Worm (Caenorhabditis elegans) whole organism, L4 larva: ENCODE data around the gene apl-1.

Experiments
- D1046.2 ChIP-seq: fragments of 200-800 bp; sonication (Bioruptor generic); IDR thresholded peaks from 2 replicates; pipeline ENCODE4 v1.3.6; 2022; ENCODE audit warnings: missing genetic modification characterization, missing compliant biosample characterization
- F26F4.8 ChIP-seq: fragments of 200-800 bp; sonication (Bioruptor generic); conservative IDR thresholded peaks from 2 replicates; pipeline ENCODE4 v1.3.6; 2022; ENCODE audit warnings: missing genetic modification characterization, missing compliant biosample characterization
- Y75B8A.6 ChIP-seq: fragments of 200-800 bp; sonication (Bioruptor generic); IDR thresholded peaks from 2 replicates; pipeline ENCODE4 v1.3.6; 2022; ENCODE audit warnings: missing genetic modification reagents, missing genetic modification characterization, missing compliant biosample characterization
- ZK546.5 ChIP-seq, 2 experiments: sonication (generic microtip); optimal IDR thresholded peaks; 2 replicates each; lab custom pipeline; 2017; ENCODE audit warnings: missing biosample characterization in 2 of 2, missing genetic modification characterization in 2 of 2
- aly-2 ChIP-seq: sonication (generic microtip); optimal IDR thresholded peaks from 2 replicates; lab custom pipeline; 2018; ENCODE audit warnings: missing biosample characterization, missing genetic modification characterization
- attf-4 ChIP-seq: sonication (generic microtip); optimal IDR thresholded peaks from 3 replicates; lab custom pipeline; 2017; ENCODE audit warnings: missing biosample characterization, missing genetic modification characterization
- ceh-20 ChIP-seq: fragments of 200-800 bp; sonication (Bioruptor generic); IDR thresholded peaks from 2 replicates; pipeline ENCODE4 v1.3.6; 2022; ENCODE audit warnings: missing genetic modification reagents, missing genetic modification characterization, missing compliant biosample characterization
- ceh-82 ChIP-seq: sonication (generic microtip); optimal IDR thresholded peaks from 2 replicates; lab custom pipeline; 2017; ENCODE audit warnings: missing biosample characterization, missing genetic modification characterization
- ctbp-1 ChIP-seq: fragments of 200-800 bp; sonication (Bioruptor generic); IDR thresholded peaks from 2 replicates; pipeline ENCODE4 v1.3.6; 2022; ENCODE audit warnings: missing genetic modification reagents, missing genetic modification characterization, missing compliant biosample characterization
- daf-19 ChIP-seq: fragments of 200-800 bp; sonication (Bioruptor generic); conservative IDR thresholded peaks from 2 replicates; pipeline ENCODE4 v1.3.6; 2022; ENCODE audit warnings: missing genetic modification characterization, missing compliant biosample characterization
- dmd-6 ChIP-seq: fragments of 200-800 bp; sonication (Bioruptor generic); IDR thresholded peaks from 2 replicates; pipeline ENCODE4 v1.3.6; 2022; ENCODE audit warnings: missing genetic modification reagents, missing genetic modification characterization, missing compliant biosample characterization
- dpl-1 ChIP-seq: fragments of 150-350 bp; optimal IDR thresholded peaks from 2 replicates; lab custom pipeline; 2014; ENCODE audit warnings: missing biosample characterization, missing genetic modification reagents, missing genetic modification characterization
- dve-1 ChIP-seq: sonication (generic microtip); optimal IDR thresholded peaks from 2 replicates; lab custom pipeline; 2017; ENCODE audit warnings: antibody characterized with exemption, mild to moderate bottlenecking, missing genetic modification characterization, missing compliant biosample characterization; ENCODE audit not compliant: insufficient read depth
- egl-43 ChIP-seq: fragments of 200-800 bp; sonication (Bioruptor generic); IDR thresholded peaks from 2 replicates; pipeline ENCODE4 v1.3.6; 2022; ENCODE audit warnings: missing genetic modification reagents, missing genetic modification characterization, missing compliant biosample characterization
- fkh-10 ChIP-seq: fragments of 150-350 bp; optimal IDR thresholded peaks from 2 replicates; lab custom pipeline; 2014; ENCODE audit warnings: missing biosample characterization, missing genetic modification reagents, missing genetic modification characterization
- fos-1 ChIP-seq: fragments of 150-350 bp; optimal IDR thresholded peaks from 2 replicates; lab custom pipeline; 2014; ENCODE audit warnings: missing biosample characterization, missing genetic modification characterization
- hmg-1.1 ChIP-seq: fragments of 200-800 bp; sonication (Bioruptor generic); IDR thresholded peaks from 2 replicates; pipeline ENCODE4 v1.3.6; 2022; ENCODE audit warnings: missing genetic modification reagents, missing genetic modification characterization, missing compliant biosample characterization
- jun-1 ChIP-seq: fragments of 150-350 bp; optimal IDR thresholded peaks from 2 replicates; lab custom pipeline; 2014; ENCODE audit warnings: missing biosample characterization, missing genetic modification reagents, missing genetic modification characterization
- lin-39 ChIP-seq: fragments of 150-350 bp; optimal IDR thresholded peaks from 2 replicates; lab custom pipeline; 2014; ENCODE audit warnings: missing biosample characterization, missing genetic modification reagents, missing genetic modification characterization
- lsy-2 ChIP-seq, 2 experiments: fragments of 150-350 bp in 1 of 2; sonication (generic microtip) in 1 of 2; optimal IDR thresholded peaks; 2 replicates each; lab custom pipeline; 2014 to 2017; ENCODE audit warnings: missing biosample characterization in 2 of 2, missing genetic modification characterization in 2 of 2
- madf-9 ChIP-seq: fragments of 200-800 bp; sonication (Bioruptor generic); conservative IDR thresholded peaks from 2 replicates; pipeline ENCODE4 v1.3.6; 2022; ENCODE audit warnings: missing genetic modification reagents, missing genetic modification characterization, missing compliant biosample characterization
- mdt-29 ChIP-seq: fragments of 200-800 bp; sonication (Bioruptor generic); IDR thresholded peaks from 2 replicates; pipeline ENCODE4 v1.3.6; 2022; ENCODE audit warnings: missing genetic modification reagents, missing genetic modification characterization, missing compliant biosample characterization
- mes-2 ChIP-seq: sonication (generic microtip); optimal IDR thresholded peaks from 2 replicates; lab custom pipeline; 2016; ENCODE audit warnings: missing genotype, mild to moderate bottlenecking, missing genetic modification characterization, missing compliant biosample characterization; ENCODE audit not compliant: poor library complexity, severe bottlenecking
- mxl-3 ChIP-seq: fragments of 200-800 bp; sonication (Bioruptor generic); optimal IDR thresholded peaks from 2 replicates; lab custom pipeline; 2018; ENCODE audit warnings: mild to moderate bottlenecking, missing genetic modification characterization, missing compliant biosample characterization
- nhr-10 ChIP-seq: fragments of 150-350 bp; optimal IDR thresholded peaks from 2 replicates; lab custom pipeline; 2014; ENCODE audit warnings: missing biosample characterization, missing genetic modification characterization
- nhr-102 ChIP-seq: sonication (generic microtip); optimal IDR thresholded peaks from 2 replicates; lab custom pipeline; 2016; ENCODE audit warnings: mild to moderate bottlenecking, missing genetic modification characterization, moderate library complexity, missing compliant biosample characterization
- nhr-41 ChIP-seq: fragments of 200-800 bp; sonication (Bioruptor generic); IDR thresholded peaks from 2 replicates; pipeline ENCODE4 v1.3.6; 2022; ENCODE audit warnings: missing genetic modification reagents, missing genetic modification characterization, missing compliant biosample characterization
- nhr-48 ChIP-seq: sonication (generic microtip); optimal IDR thresholded peaks from 2 replicates; lab custom pipeline; 2016; ENCODE audit warnings: mild to moderate bottlenecking, missing genetic modification characterization, missing compliant biosample characterization
- nhr-6 ChIP-seq: fragments of 150-350 bp; optimal IDR thresholded peaks from 2 replicates; lab custom pipeline; 2014; ENCODE audit warnings: missing biosample characterization, missing genetic modification characterization
- pha-4 ChIP-seq, 2 experiments: fragments of 150-350 bp in 1 of 2; fragments of 200-800 bp in 1 of 2; sonication (Bioruptor generic) in 1 of 2; IDR thresholded peaks in 1 of 2; optimal IDR thresholded peaks in 1 of 2; 2 replicates each; pipeline versions ENCODE4 v1.3.6 to Lab custom; 2014 to 2022; ENCODE audit warnings: missing genetic modification characterization in 2 of 2, missing genetic modification reagents in 2 of 2, missing biosample characterization in 1 of 2, missing compliant biosample characterization in 1 of 2
- rbr-2 ChIP-seq: sonication (generic microtip); optimal IDR thresholded peaks from 2 replicates; lab custom pipeline; 2016; ENCODE audit warnings: missing genotype, missing genetic modification characterization, missing compliant biosample characterization
- spr-3 ChIP-seq: fragments of 200-800 bp; sonication (Bioruptor generic); optimal IDR thresholded peaks from 2 replicates; lab custom pipeline; 2018; ENCODE audit warnings: mild to moderate bottlenecking, missing genetic modification characterization, missing compliant biosample characterization
- tra-1 ChIP-seq: fragments of 200-800 bp; sonication (Bioruptor generic); IDR thresholded peaks from 2 replicates; pipeline ENCODE4 v1.3.6; 2022; ENCODE audit warnings: missing genetic modification reagents, missing genetic modification characterization, missing compliant biosample characterization
- unc-62 ChIP-seq, 3 experiments: fragments of 150-350 bp in 1 of 3; sonication (generic microtip); optimal IDR thresholded peaks in 2 of 3; peaks in 1 of 3; 1 replicate in 1 of 3; 2 replicates in 2 of 3; lab custom pipeline; 2014 to 2017; ENCODE audit warnings: missing biosample characterization in 3 of 3, missing genetic modification characterization in 3 of 3, missing genetic modification reagents in 3 of 3, missing genotype in 1 of 3
- zag-1 ChIP-seq: fragments of 150-350 bp; optimal IDR thresholded peaks from 2 replicates; lab custom pipeline; 2014; ENCODE audit warnings: missing biosample characterization, missing genetic modification characterization
- ztf-7 ChIP-seq: fragments of 150-350 bp; optimal IDR thresholded peaks from 2 replicates; lab custom pipeline; 2014; ENCODE audit warnings: missing biosample characterization, missing genetic modification characterization

The apl-1 gene

DNA sequence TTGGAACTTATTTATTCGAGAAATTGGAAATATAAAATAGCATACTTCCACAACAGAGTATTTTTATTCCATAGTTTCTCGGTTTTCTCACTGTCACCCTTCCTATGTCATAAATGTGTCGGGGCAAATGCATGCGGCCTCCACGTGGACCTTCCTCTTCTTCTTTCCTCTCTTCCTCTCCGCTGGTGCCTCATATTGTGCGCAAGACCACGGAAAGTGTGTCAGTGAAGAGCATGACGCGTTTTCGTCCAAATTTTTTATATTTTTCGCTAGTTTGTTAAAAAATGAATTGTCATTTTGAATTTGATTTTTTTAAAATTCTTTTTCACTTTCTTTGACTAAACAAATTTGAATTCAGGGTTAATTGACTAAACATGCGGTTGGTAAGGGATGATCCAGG lies 48.4 kb upstream of the apl-1 start, which contains the start of gene mans-3 (continued):
- TF ChIP-seq ctbp-1 (GFP tag; lab: Robert Waterston, UW) (no peak; the same call in 1 of the 2 replicates), ztf-7 (tag; lab: Kevin White, UChicago) (peak; percentile 25), D1046.2 (GFP tag; lab: Robert Waterston, UW) (no peak), madf-9 (GFP tag; lab: Robert Waterston, UW) (peak; percentile 68; the same call in 1 of the 2 replicates), dve-1 (tag; lab: Kevin White, UChicago) (peak; percentile 99), unc-62 (GFP tag; optimal IDR thresholded peaks at IDR 0.05 in 1 of 2; lab: Kevin White, UChicago) (peak in 1 of 2 experiments; percentile 84), unc-62 (tag; optimal IDR thresholded peaks at IDR 0.05; lab: Kevin White, UChicago) (no peak), fkh-10 (peak; percentile 90), ceh-20 (GFP tag; lab: Robert Waterston, UW) (peak; percentile 81; the same call in 1 of the 2 replicates), mxl-3 (GFP tag; lab: Kevin White, UChicago) (peak; percentile 100), nhr-41 (GFP tag; lab: Robert Waterston, UW) (peak; percentile 38; the same call in 1 of the 2 replicates), pha-4 (GFP tag; IDR thresholded peaks at IDR 0.05; lab: Robert Waterston, UW) (peak; percentile 89), pha-4 (tag; optimal IDR thresholded peaks at IDR 0.05; lab: Kevin White, UChicago) (peak; percentile 40), rbr-2 (peak; percentile 94), daf-19 (GFP tag; lab: Robert Waterston, UW) (no peak; the same call in 1 of the 2 replicates), jun-1 (tag; lab: Kevin White, UChicago) (peak; percentile 42), hmg-1.1 (GFP tag; lab: Robert Waterston, UW) (peak; percentile 90), attf-4 (peak; percentile 68), tra-1 (GFP tag; lab: Robert Waterston, UW) (peak; percentile 82), nhr-48 (tag; lab: Kevin White, UChicago) (peak; percentile 91), nhr-102 (tag; lab: Kevin White, UChicago) (peak; percentile 94), ZK546.5 (tag; optimal IDR thresholded peaks at IDR 0.05; lab: Kevin White, UChicago) (peak in 1 of 2 experiments; percentile 13)

DNA sequence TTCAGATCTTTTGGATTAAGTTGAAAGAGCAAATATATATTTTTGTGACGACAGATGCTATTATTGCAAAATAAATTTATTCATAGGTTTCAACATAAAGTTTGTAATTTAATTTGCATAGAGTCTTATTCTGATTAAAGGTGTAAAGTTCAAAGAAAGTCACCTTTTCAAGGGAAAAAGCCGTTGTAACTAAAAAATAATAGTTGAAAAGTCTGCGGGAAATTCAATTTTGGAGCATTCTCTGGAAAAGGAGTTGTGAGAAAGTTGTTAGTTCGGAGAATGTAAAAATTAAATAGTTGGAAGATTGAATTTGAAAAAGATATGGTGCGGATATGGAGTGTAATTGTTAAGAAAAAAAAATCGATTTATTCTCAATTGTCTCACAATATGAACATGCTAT lies 47.4 kb upstream of the apl-1 start:
- TF ChIP-seq ztf-7 (tag; lab: Kevin White, UChicago) (no peak), mdt-29 (GFP tag; lab: Robert Waterston, UW) (no peak), lin-39 (tag; lab: Kevin White, UChicago) (no peak), attf-4 (no peak), F26F4.8 (GFP tag; lab: Robert Waterston, UW) (no peak), lsy-2 (tag; optimal IDR thresholded peaks at IDR 0.05; lab: Kevin White, UChicago) (no peak), mxl-3 (GFP tag; lab: Kevin White, UChicago) (no peak), daf-19 (GFP tag; lab: Robert Waterston, UW) (no peak), egl-43 (GFP tag; lab: Robert Waterston, UW) (no peak), dve-1 (tag; lab: Kevin White, UChicago) (no peak)

DNA sequence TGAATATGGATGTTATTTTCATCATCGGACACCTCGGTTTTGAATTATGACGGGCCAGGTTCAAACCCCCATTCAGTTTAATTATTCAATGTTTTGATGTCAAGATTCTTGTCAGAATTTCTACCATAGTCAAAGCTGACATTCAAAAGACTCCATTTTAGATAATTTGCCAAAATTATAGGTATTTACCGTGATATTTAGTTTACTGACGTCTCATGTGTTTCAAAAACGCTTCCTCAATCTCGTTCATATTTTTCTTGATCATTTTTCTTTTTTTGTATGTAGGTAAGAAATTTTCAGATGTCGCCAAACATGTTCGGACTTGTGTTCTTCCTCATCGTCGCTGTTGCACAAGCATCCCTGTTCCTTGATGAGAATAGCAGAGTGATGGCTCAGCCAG lies 46.1 kb upstream of the apl-1 start, which contains the start of gene EGAP5.1:
EGAP5.1 (plus strand) TSS at position 301 of the 400 bp plus-strand sequence.
- TF ChIP-seq aly-2 (tag; lab: Kevin White, UChicago) (no peak), ceh-82 (tag; lab: Kevin White, UChicago) (no peak), nhr-10 (tag; lab: Kevin White, UChicago) (no peak), Y75B8A.6 (GFP tag; lab: Robert Waterston, UW) (no peak), tra-1 (GFP tag; lab: Robert Waterston, UW) (no peak), jun-1 (tag; lab: Kevin White, UChicago) (no peak), ceh-20 (GFP tag; lab: Robert Waterston, UW) (no peak), ztf-7 (tag; lab: Kevin White, UChicago) (no peak), zag-1 (no peak), mes-2 (tag; lab: Kevin White, UChicago) (no peak), dmd-6 (no peak), nhr-6 (no peak), spr-3 (GFP tag; lab: Kevin White, UChicago) (no peak), dpl-1 (GFP tag; lab: Kevin White, UChicago) (no peak), fos-1 (no peak)
